Fruit fly (Drosophila melanogaster): ENCODE data around the gene CalpC.

The CalpC gene

dm6 chrX:16296423-16297292, 28.9 kb upstream of the CalpC start, which contains the start of gene CG3632 (continued):
- peak; percentile 95 for TF ChIP-seq Med (GFP tag)
- no peak for TF ChIP-seq CG5245 (GFP tag; optimal IDR thresholded peaks at IDR 0.05)
- no peak for TF ChIP-seq CG3407 (GFP tag; optimal IDR thresholded peaks at IDR 0.05)
- no peak for TF ChIP-seq Eip74EF (GFP tag; optimal IDR thresholded peaks at IDR 0.05)
- no peak for TF ChIP-seq peb (GFP tag; IDR thresholded peaks at IDR 0.05)
- TF ChIP-seq her (GFP tag; optimal IDR thresholded peaks at IDR 0.05) = peak; percentile 61
- TF ChIP-seq CG7987 (GFP tag; optimal IDR thresholded peaks at IDR 0.05) = peak; percentile 51
- TF ChIP-seq ERR (GFP tag; optimal IDR thresholded peaks at IDR 0.05) = peak; percentile 49
- no peak for TF ChIP-seq HLHmδ (GFP tag; optimal IDR thresholded peaks at IDR 0.05)
- no peak for TF ChIP-seq Lim3 (GFP tag; IDR thresholded peaks at IDR 0.05)
- TF ChIP-seq Doc3 (GFP tag; IDR thresholded peaks at IDR 0.05; ENCODE audit: partially characterized antibody) = peak; percentile 66
- no peak for TF ChIP-seq Drgx (GFP tag; IDR thresholded peaks at IDR 0.05)
- TF ChIP-seq CG12942 (GFP tag; optimal IDR thresholded peaks at IDR 0.05) = peak; percentile 6
- TF ChIP-seq CG17186 (GFP tag; optimal IDR thresholded peaks at IDR 0.05) = peak; percentile 22
- TF ChIP-seq CG9727 (GFP tag; optimal IDR thresholded peaks at IDR 0.05) = peak; percentile 7
- TF ChIP-seq psq (GFP tag; optimal IDR thresholded peaks at IDR 0.05) = no peak
- TF ChIP-seq Lhr (GFP tag; optimal IDR thresholded peaks at IDR 0.05) = peak; percentile 12
- TF ChIP-seq fd96Cb (tag; optimal IDR thresholded peaks at IDR 0.05) = no peak
- TF ChIP-seq CG15479 (GFP tag; optimal IDR thresholded peaks at IDR 0.05) = peak; percentile 27
- no peak for TF ChIP-seq ab (GFP tag; optimal IDR thresholded peaks at IDR 0.05)
- TF ChIP-seq ac (GFP tag; optimal IDR thresholded peaks at IDR 0.05) = no peak
- no peak for TF ChIP-seq Dip3 (GFP tag; optimal IDR thresholded peaks at IDR 0.05)
- TF ChIP-seq Awh (GFP tag; IDR thresholded peaks at IDR 0.05) = no peak
- no peak for TF ChIP-seq CG10321 (GFP tag; IDR thresholded peaks at IDR 0.05)
- TF ChIP-seq CG15269 (tag; optimal IDR thresholded peaks at IDR 0.05) = no peak
- TF ChIP-seq ash1 (GFP tag; optimal IDR thresholded peaks at IDR 0.05) = no peak
- peak; percentile 23 for TF ChIP-seq dm (GFP tag; optimal IDR thresholded peaks at IDR 0.05)
- no peak for TF ChIP-seq Ravus (GFP tag; IDR thresholded peaks at IDR 0.05)
- no peak for TF ChIP-seq prd (optimal IDR thresholded peaks at IDR 0.05)
- TF ChIP-seq prd (GFP tag; IDR thresholded peaks at IDR 0.05) = no peak
- no peak for TF ChIP-seq MTF-1 (GFP tag; optimal IDR thresholded peaks at IDR 0.05; ENCODE audit: borderline replicate concordance)
- no peak for TF ChIP-seq run (tag; optimal IDR thresholded peaks at IDR 0.05)
- TF ChIP-seq CG11560 (tag; IDR thresholded peaks at IDR 0.05) = peak; percentile 65; the same call in 2 of the 3 replicates
- TF ChIP-seq ro (GFP tag; IDR thresholded peaks at IDR 0.05) = no peak
- TF ChIP-seq CG10565 (GFP tag; optimal IDR thresholded peaks at IDR 0.05) = no peak
- no peak for TF ChIP-seq CG14667 (GFP tag; IDR thresholded peaks at IDR 0.05)
- TF ChIP-seq pum (GFP tag; optimal IDR thresholded peaks at IDR 0.05) = peak; percentile 20
- TF ChIP-seq pnt (GFP tag; optimal IDR thresholded peaks at IDR 0.05) = no peak
- TF ChIP-seq CG34224 (GFP tag; IDR thresholded peaks at IDR 0.05; ENCODE audit: partially characterized antibody) = peak; percentile 78
- no peak for TF ChIP-seq CG13424 (tag; optimal IDR thresholded peaks at IDR 0.05)
- no peak for TF ChIP-seq CG18011 (GFP tag; optimal IDR thresholded peaks at IDR 0.05)
- 0 out of 2 replicates have a peak, but pooled peaks have one; percentile 10 for TF ChIP-seq al (GFP tag; IDR thresholded peaks at IDR 0.05)
- TF ChIP-seq gem (tag; optimal IDR thresholded peaks at IDR 0.05) = no peak
- TF ChIP-seq CG2889 (GFP tag; IDR thresholded peaks at IDR 0.05) = no peak
- TF ChIP-seq Nf-YA (GFP tag; IDR thresholded peaks at IDR 0.05) = no peak
- no peak for TF ChIP-seq cwo (GFP tag; optimal IDR thresholded peaks at IDR 0.05)
- peak; percentile 73 for TF ChIP-seq tna (GFP tag; IDR thresholded peaks at IDR 0.05; ENCODE audit: partially characterized antibody)
- TF ChIP-seq Fer3 (tag; optimal IDR thresholded peaks at IDR 0.05) = no peak
- peak; percentile 61 for TF ChIP-seq CG14441 (GFP tag; IDR thresholded peaks at IDR 0.05)
